Worm (Caenorhabditis elegans) whole organism, L2 larva: ENCODE results near the gene lipl-3.

Source experiments
- C34F6.9 ChIP-seq: fragments of 150-350 bp; optimal IDR thresholded peaks from 2 replicates; lab custom pipeline; 2014; ENCODE audit warnings: missing biosample characterization, missing genetic modification characterization
- F13H6.1 ChIP-seq: sonication (generic microtip); optimal IDR thresholded peaks from 2 replicates; lab custom pipeline; 2016; ENCODE audit warnings: missing genetic modification characterization, missing compliant biosample characterization
- ZK546.5 ChIP-seq: sonication (generic microtip); optimal IDR thresholded peaks from 2 replicates; lab custom pipeline; 2017; ENCODE audit warnings: missing biosample characterization, missing genetic modification characterization
- alr-1 ChIP-seq: fragments of 150-350 bp; optimal IDR thresholded peaks from 2 replicates; lab custom pipeline; 2014; ENCODE audit warnings: missing biosample characterization, missing genetic modification characterization
- aly-2 ChIP-seq: fragments of 150-350 bp; optimal IDR thresholded peaks from 2 replicates; lab custom pipeline; 2014; ENCODE audit warnings: missing biosample characterization, missing genetic modification characterization
- ama-1 ChIP-seq: fragments of 150-350 bp; optimal IDR thresholded peaks from 2 replicates; lab custom pipeline; 2018; ENCODE audit warnings: inconsistent platforms
- ceh-16 ChIP-seq: fragments of 150-350 bp; optimal IDR thresholded peaks from 2 replicates; lab custom pipeline; 2014; ENCODE audit warnings: missing biosample characterization, missing genetic modification characterization
- ceh-82 ChIP-seq: fragments of 150-350 bp; optimal IDR thresholded peaks from 2 replicates; lab custom pipeline; 2014; ENCODE audit warnings: missing biosample characterization, missing genetic modification characterization
- crh-2 ChIP-seq: sonication (generic microtip); optimal IDR thresholded peaks from 2 replicates; lab custom pipeline; 2017; ENCODE audit warnings: missing biosample characterization, missing genetic modification characterization
- dmd-4 ChIP-seq: sonication (generic microtip); optimal IDR thresholded peaks from 2 replicates; lab custom pipeline; 2017; ENCODE audit warnings: missing biosample characterization, missing genetic modification characterization
- elt-1 ChIP-seq: fragments of 150-350 bp; optimal IDR thresholded peaks from 2 replicates; lab custom pipeline; 2014; ENCODE audit warnings: missing biosample characterization, missing genetic modification characterization
- elt-3 ChIP-seq: sonication (generic microtip); optimal IDR thresholded peaks from 2 replicates; lab custom pipeline; 2017; ENCODE audit warnings: missing biosample characterization, missing genetic modification characterization
- fos-1 ChIP-seq: fragments of 150-350 bp; optimal IDR thresholded peaks from 2 replicates; lab custom pipeline; 2014; ENCODE audit warnings: missing biosample characterization, missing genetic modification characterization
- gmeb-1 ChIP-seq: fragments of 150-350 bp; optimal IDR thresholded peaks from 2 replicates; lab custom pipeline; 2014; ENCODE audit warnings: missing biosample characterization, missing genetic modification characterization
- lin-11 ChIP-seq: fragments of 150-350 bp; sonication (generic microtip); optimal IDR thresholded peaks from 2 replicates; lab custom pipeline; 2014; ENCODE audit warnings: missing biosample characterization, missing genetic modification characterization, inconsistent platforms, mixed read lengths
- lin-13 ChIP-seq: fragments of 150-350 bp; optimal IDR thresholded peaks from 2 replicates; lab custom pipeline; 2014; ENCODE audit warnings: missing biosample characterization, missing genetic modification reagents, missing genetic modification characterization
- lsy-2 ChIP-seq, 2 experiments: fragments of 150-350 bp in 1 of 2; sonication (generic microtip) in 1 of 2; optimal IDR thresholded peaks; 2 replicates each; lab custom pipeline; 2014 to 2017; ENCODE audit warnings: missing biosample characterization in 2 of 2, missing genetic modification characterization in 2 of 2
- mab-5 ChIP-seq: fragments of 150-350 bp; optimal IDR thresholded peaks from 2 replicates; lab custom pipeline; 2014; ENCODE audit warnings: missing biosample characterization, missing genetic modification characterization
- mbf-1 ChIP-seq: sonication (generic microtip); optimal IDR thresholded peaks from 2 replicates; lab custom pipeline; 2017; ENCODE audit warnings: missing biosample characterization, missing genetic modification characterization
- mdl-1 ChIP-seq, 2 experiments: fragments of 150-350 bp in 1 of 2; sonication (generic microtip) in 1 of 2; optimal IDR thresholded peaks; 2 replicates each; lab custom pipeline; 2017; ENCODE audit warnings: missing biosample characterization in 2 of 2, missing genetic modification characterization in 2 of 2
- nhr-10 ChIP-seq: sonication (generic microtip); optimal IDR thresholded peaks from 2 replicates; lab custom pipeline; 2017; ENCODE audit warnings: missing biosample characterization, missing genetic modification characterization
- nhr-11 ChIP-seq: fragments of 150-350 bp; optimal IDR thresholded peaks from 2 replicates; lab custom pipeline; 2014; ENCODE audit warnings: missing biosample characterization, missing genetic modification characterization
- nhr-129 ChIP-seq: fragments of 150-350 bp; optimal IDR thresholded peaks from 2 replicates; lab custom pipeline; 2014; ENCODE audit warnings: missing biosample characterization, missing genetic modification characterization
- nhr-237 ChIP-seq: fragments of 150-350 bp; optimal IDR thresholded peaks from 2 replicates; lab custom pipeline; 2014; ENCODE audit warnings: missing biosample characterization, missing genetic modification characterization
- nhr-25 ChIP-seq: fragments of 150-350 bp; sonication (generic microtip); optimal IDR thresholded peaks from 3 replicates; lab custom pipeline; 2014; ENCODE audit warnings: missing biosample characterization, missing genetic modification characterization
- nhr-6 ChIP-seq: fragments of 150-350 bp; optimal IDR thresholded peaks from 2 replicates; lab custom pipeline; 2014; ENCODE audit warnings: missing biosample characterization, missing genetic modification characterization
- skn-1 ChIP-seq: sonication (generic microtip); optimal IDR thresholded peaks from 2 replicates; lab custom pipeline; 2017; ENCODE audit warnings: missing biosample characterization, missing genetic modification characterization
- sma-9 ChIP-seq, 2 experiments: fragments of 150-350 bp in 1 of 2; sonication (generic microtip) in 1 of 2; optimal IDR thresholded peaks; 2 replicates each; lab custom pipeline; 2014 to 2016; ENCODE audit warnings: missing genetic modification characterization in 2 of 2, mild to moderate bottlenecking in 1 of 2, missing biosample characterization in 1 of 2, missing compliant biosample characterization in 1 of 2, missing genetic modification reagents in 1 of 2, moderate library complexity in 1 of 2
- unc-39 ChIP-seq: fragments of 150-350 bp; optimal IDR thresholded peaks from 2 replicates; lab custom pipeline; 2014; ENCODE audit warnings: missing biosample characterization, missing genetic modification characterization
- unc-55 ChIP-seq: fragments of 150-350 bp; sonication (generic microtip); optimal IDR thresholded peaks from 3 replicates; lab custom pipeline; 2014; ENCODE audit warnings: missing biosample characterization, missing genetic modification reagents, missing genetic modification characterization
- zag-1 ChIP-seq: fragments of 150-350 bp; optimal IDR thresholded peaks from 2 replicates; lab custom pipeline; 2014; ENCODE audit warnings: missing biosample characterization, missing genetic modification characterization
- ztf-1 ChIP-seq: fragments of 200-800 bp; sonication (Bioruptor generic); conservative IDR thresholded peaks from 2 replicates; pipeline ENCODE4 v1.3.6; 2022; ENCODE audit warnings: missing genetic modification characterization, missing compliant biosample characterization

The lipl-3 gene

DNA sequence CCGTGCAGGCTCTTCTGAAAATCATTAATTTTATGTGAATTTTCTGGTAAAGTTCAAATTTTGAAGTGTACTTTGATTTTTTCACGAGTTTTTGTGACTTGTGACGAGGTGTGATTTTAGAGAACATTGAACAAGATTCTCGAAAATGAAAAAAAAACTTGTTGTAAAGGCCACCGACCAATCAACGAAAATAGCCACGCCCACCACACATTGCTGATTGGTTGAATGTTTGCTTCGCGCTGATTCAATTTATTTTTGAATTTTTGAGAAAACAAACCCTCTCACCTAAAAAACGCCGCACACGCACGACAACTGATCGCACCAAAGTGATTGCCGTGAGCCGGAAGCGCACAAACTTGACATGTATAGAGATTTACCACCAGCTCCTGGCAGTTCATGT lies 41.2 kb downstream of the lipl-3 start:
- TF ChIP-seq lsy-2 (tag; optimal IDR thresholded peaks at IDR 0.05; lab: Kevin White, UChicago) (no peak), gmeb-1 (tag; lab: Kevin White, UChicago) (no peak), skn-1 (tag; lab: Kevin White, UChicago) (no peak), ceh-16 (tag; lab: Kevin White, UChicago) (no peak), ZK546.5 (tag; lab: Kevin White, UChicago) (no peak), ama-1 (lab: Kevin White, UChicago) (no peak)

DNA sequence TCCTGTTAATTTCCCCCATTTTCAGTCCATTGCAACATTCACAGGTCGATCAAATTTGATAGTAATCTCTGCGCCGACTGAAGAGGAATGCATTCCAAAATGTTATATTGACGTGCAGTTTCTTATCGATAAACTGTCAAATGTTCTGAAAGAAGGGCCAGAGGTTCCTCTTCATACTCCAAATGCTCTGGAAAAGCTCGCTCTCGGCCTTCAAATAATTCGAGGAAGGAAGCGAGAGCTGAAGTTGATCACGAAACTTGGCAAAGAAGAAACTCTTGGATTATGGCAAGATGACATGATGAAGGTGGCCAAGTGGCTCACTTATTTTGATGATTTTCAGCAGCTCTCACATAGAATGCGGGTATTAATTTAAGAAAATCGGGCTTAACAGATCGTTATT lies 45.0 kb downstream of the lipl-3 start:
- no peak for TF ChIP-seq ZK546.5 (tag; lab: Kevin White, UChicago)
- no peak for TF ChIP-seq lsy-2 (tag; optimal IDR thresholded peaks at IDR 0.05; lab: Kevin White, UChicago)
- no peak for TF ChIP-seq nhr-129 (tag; lab: Kevin White, UChicago)
- TF ChIP-seq nhr-237 (tag; lab: Kevin White, UChicago): no peak
- no peak for TF ChIP-seq lin-11 (tag; lab: Kevin White, UChicago)
- no peak for TF ChIP-seq C34F6.9 (tag; lab: Kevin White, UChicago)
- TF ChIP-seq ztf-1: no peak
- no peak for TF ChIP-seq F13H6.1 (tag; lab: Kevin White, UChicago)
- TF ChIP-seq nhr-6 (tag; lab: Kevin White, UChicago): no peak
- TF ChIP-seq nhr-10 (tag; lab: Kevin White, UChicago): no peak
- TF ChIP-seq sma-9 (GFP tag; optimal IDR thresholded peaks at IDR 0.05; lab: Kevin White, UChicago): no peak
- no peak for TF ChIP-seq sma-9 (tag; optimal IDR thresholded peaks at IDR 0.05; lab: Kevin White, UChicago)
- no peak for TF ChIP-seq mdl-1 (tag; optimal IDR thresholded peaks at IDR 0.05; lab: Kevin White, UChicago)
- no peak for TF ChIP-seq mab-5 (tag; lab: Kevin White, UChicago)
- TF ChIP-seq fos-1: no peak

DNA sequence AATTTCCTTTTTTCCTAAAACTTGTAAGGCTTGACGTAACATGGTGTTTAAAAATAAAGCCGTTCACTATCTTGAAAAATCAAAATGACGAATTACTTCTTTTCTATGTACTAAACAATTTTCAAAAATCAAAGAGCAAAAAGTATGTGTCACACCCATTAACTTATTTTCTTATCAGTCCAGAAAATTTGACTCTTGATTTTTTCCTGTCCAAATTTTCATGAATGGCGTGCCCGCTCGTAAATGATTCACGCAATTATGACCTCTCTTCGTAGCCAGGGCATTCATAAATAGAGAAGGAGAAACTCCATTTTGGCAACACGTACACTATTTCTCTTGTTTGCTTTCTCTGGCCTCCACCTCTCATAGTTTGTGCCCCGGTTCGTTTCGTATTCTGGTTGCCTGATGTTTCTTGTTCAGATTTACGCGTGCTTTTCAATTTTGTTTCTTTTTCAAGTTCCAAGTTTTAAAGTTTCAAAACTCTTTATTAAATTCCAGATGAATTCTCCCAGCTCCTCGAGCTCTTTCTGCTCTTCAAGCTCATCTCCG lies 46.3 kb downstream of the lipl-3 start, which contains the start of gene nhr-55:
Gene nhr-55 (plus strand): TSS at position 499 of the 549 bp plus-strand sequence.
- TF ChIP-seq mab-5 (tag; lab: Kevin White, UChicago) (no peak), aly-2 (tag; lab: Kevin White, UChicago) (no peak), elt-1 (tag; lab: Kevin White, UChicago) (no peak), lin-13 (GFP tag; lab: Kevin White, UChicago) (no peak), sma-9 (GFP tag; optimal IDR thresholded peaks at IDR 0.05; lab: Kevin White, UChicago) (peak; percentile 53), sma-9 (tag; optimal IDR thresholded peaks at IDR 0.05; lab: Kevin White, UChicago) (no peak), lsy-2 (tag; optimal IDR thresholded peaks at IDR 0.05; lab: Kevin White, UChicago) (no peak), nhr-25 (no peak), crh-2 (tag; lab: Kevin White, UChicago) (peak; percentile 44), ztf-1 (no peak), elt-3 (no peak), fos-1 (peak; percentile 93), ceh-82 (tag; lab: Kevin White, UChicago) (no peak)
- TF ChIP-seq, all 48 proteins: peak for 3

DNA sequence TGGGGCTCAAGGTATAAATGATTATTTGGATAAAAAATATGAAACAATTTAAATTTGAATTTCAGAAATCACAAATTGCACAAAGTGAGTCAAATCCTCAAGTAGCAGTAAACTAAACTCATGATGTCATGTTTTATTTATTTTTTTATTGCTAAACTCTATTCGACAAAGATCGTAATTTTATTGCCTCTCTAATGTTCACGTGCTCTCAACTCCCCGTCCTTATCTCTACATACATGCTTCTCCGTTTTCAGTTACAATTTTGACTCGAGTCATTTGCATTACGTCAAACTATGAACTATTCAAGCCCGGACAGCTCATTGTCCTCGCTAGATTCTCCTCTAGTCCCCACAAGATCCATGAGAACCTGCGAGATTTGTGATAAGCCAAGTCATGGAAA lies 49.5 kb downstream of the lipl-3 start, which contains the start of gene nhr-99:
Gene nhr-99 (plus strand): TSS at position 263 of the 400 bp plus-strand sequence.
- peak; percentile 43 for TF ChIP-seq sma-9 (GFP tag; optimal IDR thresholded peaks at IDR 0.05; lab: Kevin White, UChicago)
- TF ChIP-seq sma-9 (tag; optimal IDR thresholded peaks at IDR 0.05; lab: Kevin White, UChicago): no peak
- no peak for TF ChIP-seq mdl-1 (tag; optimal IDR thresholded peaks at IDR 0.05; lab: Kevin White, UChicago)
- TF ChIP-seq crh-2 (tag; lab: Kevin White, UChicago): peak; percentile 26
- TF ChIP-seq fos-1: peak; percentile 79

DNA sequence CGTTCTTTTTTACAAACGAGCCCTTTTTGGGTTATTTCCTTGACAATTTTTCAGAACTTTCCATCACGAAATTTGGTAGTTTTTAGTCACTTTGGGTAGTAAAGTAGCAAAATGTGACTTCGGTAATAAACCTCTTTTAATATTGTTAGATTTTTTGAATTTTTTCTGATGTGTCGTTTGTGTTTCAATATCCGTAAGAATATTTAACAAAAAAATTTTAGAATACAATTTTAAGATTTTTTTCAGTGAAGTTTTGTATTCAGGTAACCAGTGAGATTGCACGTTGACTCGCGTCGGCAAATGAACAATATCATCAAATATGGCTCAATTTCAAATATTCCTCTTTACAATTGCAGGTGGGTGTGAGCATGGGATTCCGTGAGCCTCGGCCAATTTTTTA lies 51.4 kb downstream of the lipl-3 start, which contains the start of gene srt-31:
Gene srt-31 (plus strand): TSS at position 301 of the 400 bp plus-strand sequence.
- TF ChIP-seq nhr-11 (tag; lab: Kevin White, UChicago): no peak
- TF ChIP-seq dmd-4 (tag; lab: Kevin White, UChicago): no peak
- TF ChIP-seq ama-1 (lab: Kevin White, UChicago): no peak
- no peak for TF ChIP-seq crh-2 (tag; lab: Kevin White, UChicago)
- no peak for TF ChIP-seq unc-55 (GFP tag; lab: Kevin White, UChicago)
- no peak for TF ChIP-seq fos-1
- TF ChIP-seq ceh-82 (tag; lab: Kevin White, UChicago): no peak
- TF ChIP-seq F13H6.1 (tag; lab: Kevin White, UChicago): no peak
- TF ChIP-seq unc-39 (tag; lab: Kevin White, UChicago): no peak
- TF ChIP-seq C34F6.9 (tag; lab: Kevin White, UChicago): no peak
- no peak for TF ChIP-seq elt-3
- TF ChIP-seq zag-1 (tag; lab: Kevin White, UChicago): no peak
- no peak for TF ChIP-seq mab-5 (tag; lab: Kevin White, UChicago)
- no peak for TF ChIP-seq nhr-25
- TF ChIP-seq alr-1: no peak
- no peak for TF ChIP-seq ztf-1
- no peak for TF ChIP-seq mbf-1 (tag; lab: Kevin White, UChicago)
- TF ChIP-seq ceh-16 (tag; lab: Kevin White, UChicago): no peak
- TF ChIP-seq, all 48 proteins: peak for 0
